Fruit fly (Drosophila melanogaster): ENCODE measurements around the gene uif.

The uif gene

dm6 chr2L:7039342-7039684 is 29.2 kb upstream of the uif start:
- TF ChIP-seq CG14655 (GFP tag; optimal IDR thresholded peaks at IDR 0.05) = peak; percentile 67
- TF ChIP-seq Pif1A (GFP tag; optimal IDR thresholded peaks at IDR 0.05) = peak; percentile 71
- peak; percentile 78 for TF ChIP-seq CG4496 (GFP tag; IDR thresholded peaks at IDR 0.05)
- peak; percentile 60; the same call in 1 of the 3 replicates for TF ChIP-seq fd96Ca (GFP tag; IDR thresholded peaks at IDR 0.05)
- peak; percentile 66 for TF ChIP-seq Snoo (tag; optimal IDR thresholded peaks at IDR 0.05)
- TF ChIP-seq EcR (GFP tag; optimal IDR thresholded peaks at IDR 0.05) = no peak
- peak; percentile 33 for TF ChIP-seq CG17806 (tag; optimal IDR thresholded peaks at IDR 0.05)
- no peak for TF ChIP-seq D1 (tag; optimal IDR thresholded peaks at IDR 0.05)
- TF ChIP-seq CG32121 (GFP tag; IDR thresholded peaks at IDR 0.05) = peak; percentile 77
- peak; percentile 67 for TF ChIP-seq Ets98B (GFP tag; IDR thresholded peaks at IDR 0.05)
- peak; percentile 58 for TF ChIP-seq CG8301 (tag; optimal IDR thresholded peaks at IDR 0.05)
- no peak for TF ChIP-seq CG12605 (GFP tag; IDR thresholded peaks at IDR 0.05)
- TF ChIP-seq CG34367 (tag; optimal IDR thresholded peaks at IDR 0.05) = no peak
- no peak for TF ChIP-seq CG13204 (GFP tag; optimal IDR thresholded peaks at IDR 0.05)
- no peak for TF ChIP-seq CG10348 (GFP tag; IDR thresholded peaks at IDR 0.05)
- TF ChIP-seq gl (tag; optimal IDR thresholded peaks at IDR 0.05) = no peak
- TF ChIP-seq CG9948 (tag; optimal IDR thresholded peaks at IDR 0.05) = peak; percentile 49
- peak; percentile 30; the same call in 1 of the 2 replicates for TF ChIP-seq rn (GFP tag; IDR thresholded peaks at IDR 0.05)
- peak; percentile 39 for TF ChIP-seq CG8159 (tag; optimal IDR thresholded peaks at IDR 0.05)
- TF ChIP-seq CG15710 (tag; optimal IDR thresholded peaks at IDR 0.05) = peak; percentile 5
- peak; percentile 17 for TF ChIP-seq Pif1B (GFP tag; optimal IDR thresholded peaks at IDR 0.05)

dm6 chr2L:7038404-7039341 is 28.5 kb upstream of the uif start:
- peak; percentile 77 for TF ChIP-seq EcR (GFP tag; optimal IDR thresholded peaks at IDR 0.05)
- no peak for TF ChIP-seq CG8159 (tag; optimal IDR thresholded peaks at IDR 0.05)

dm6 chr2L:7037773-7038327 is 27.7 kb upstream of the uif start, which contains the start of gene milt:
Gene milt (plus strand): TSS chr2L:7037823.
- TF ChIP-seq CG4496 (GFP tag; IDR thresholded peaks at IDR 0.05) (peak; percentile 16; the same call in 1 of the 3 replicates), CG8301 (tag; optimal IDR thresholded peaks at IDR 0.05) (no peak)

dm6 chr2L:7033100-7033675 is 23.0 kb upstream of the uif start:
- peak; percentile 74 for TF ChIP-seq CG32121 (GFP tag; IDR thresholded peaks at IDR 0.05)
- TF ChIP-seq CG9948 (tag; optimal IDR thresholded peaks at IDR 0.05) = peak; percentile 30
- TF ChIP-seq CG13204 (GFP tag; optimal IDR thresholded peaks at IDR 0.05) = no peak
- peak; percentile 56 for TF ChIP-seq CG8301 (tag; optimal IDR thresholded peaks at IDR 0.05)
- peak; percentile 34 for TF ChIP-seq CG17806 (tag; optimal IDR thresholded peaks at IDR 0.05)
- peak; percentile 63 for TF ChIP-seq CG12605 (GFP tag; IDR thresholded peaks at IDR 0.05)
- peak; percentile 80 for TF ChIP-seq gl (tag; optimal IDR thresholded peaks at IDR 0.05)
- TF ChIP-seq CG10348 (GFP tag; IDR thresholded peaks at IDR 0.05) = no peak
- TF ChIP-seq CG8159 (tag; optimal IDR thresholded peaks at IDR 0.05) = no peak
- TF ChIP-seq D1 (tag; optimal IDR thresholded peaks at IDR 0.05) = peak; percentile 57
- peak; percentile 65 for TF ChIP-seq Pif1A (GFP tag; optimal IDR thresholded peaks at IDR 0.05)
- no peak; the same call in 2 of the 3 replicates for TF ChIP-seq fd96Ca (GFP tag; IDR thresholded peaks at IDR 0.05)
- TF ChIP-seq CG15710 (tag; optimal IDR thresholded peaks at IDR 0.05) = peak; percentile 27
- TF ChIP-seq rn (GFP tag; IDR thresholded peaks at IDR 0.05) = no peak
- TF ChIP-seq CG34367 (tag; optimal IDR thresholded peaks at IDR 0.05) = peak; percentile 52
- TF ChIP-seq Snoo (tag; optimal IDR thresholded peaks at IDR 0.05) = no peak
- TF ChIP-seq CG4496 (GFP tag; IDR thresholded peaks at IDR 0.05) = peak; percentile 68
- no peak for TF ChIP-seq Pif1B (GFP tag; optimal IDR thresholded peaks at IDR 0.05)
- TF ChIP-seq EcR (GFP tag; optimal IDR thresholded peaks at IDR 0.05) = no peak
- peak; percentile 71 for TF ChIP-seq Ets98B (GFP tag; IDR thresholded peaks at IDR 0.05)
- TF ChIP-seq CG14655 (GFP tag; optimal IDR thresholded peaks at IDR 0.05) = no peak

dm6 chr2L:7032517-7032951 is 22.4 kb upstream of the uif start, which contains the start of the genes Rab30 and Caper:
Gene Rab30 (minus strand): TSS chr2L:7032606.
Gene Caper (plus strand): TSS chr2L:7032721.
- TF ChIP-seq CG10348 (GFP tag; IDR thresholded peaks at IDR 0.05) (0 out of 2 replicates have a peak, but pooled peaks have one; percentile 16), CG4496 (GFP tag; IDR thresholded peaks at IDR 0.05) (peak; percentile 61), Pif1A (GFP tag; optimal IDR thresholded peaks at IDR 0.05) (no peak), CG12605 (GFP tag; IDR thresholded peaks at IDR 0.05) (no peak), Ets98B (GFP tag; IDR thresholded peaks at IDR 0.05) (peak; percentile 63), CG14655 (GFP tag; optimal IDR thresholded peaks at IDR 0.05) (no peak)

dm6 chr2L:7028990-7029389 is 18.8 kb upstream of the uif start:
- TF ChIP-seq rn (GFP tag; IDR thresholded peaks at IDR 0.05) (no peak), CG12605 (GFP tag; IDR thresholded peaks at IDR 0.05) (no peak), CG8301 (tag; optimal IDR thresholded peaks at IDR 0.05) (no peak), fd96Ca (GFP tag; IDR thresholded peaks at IDR 0.05) (no peak), EcR (GFP tag; optimal IDR thresholded peaks at IDR 0.05) (no peak), CG14655 (GFP tag; optimal IDR thresholded peaks at IDR 0.05) (no peak), Pif1A (GFP tag; optimal IDR thresholded peaks at IDR 0.05) (no peak), Ets98B (GFP tag; IDR thresholded peaks at IDR 0.05) (no peak), CG10348 (GFP tag; IDR thresholded peaks at IDR 0.05) (no peak)

All from whole organism, pupa.